Fruit fly (Drosophila melanogaster) ovary, adult (tissue): ENCODE data around the gene HGTX.

Experiments used
- CG17801 ChIP-seq: fragments of 200-800 bp; optimal IDR thresholded peaks from 2 replicates; lab custom pipeline; 2019; ENCODE audit warnings: missing biosample characterization, mild to moderate bottlenecking, missing genetic modification characterization, moderate library complexity; ENCODE audit not compliant: partially characterized antibody

Gene HGTX

DNA sequence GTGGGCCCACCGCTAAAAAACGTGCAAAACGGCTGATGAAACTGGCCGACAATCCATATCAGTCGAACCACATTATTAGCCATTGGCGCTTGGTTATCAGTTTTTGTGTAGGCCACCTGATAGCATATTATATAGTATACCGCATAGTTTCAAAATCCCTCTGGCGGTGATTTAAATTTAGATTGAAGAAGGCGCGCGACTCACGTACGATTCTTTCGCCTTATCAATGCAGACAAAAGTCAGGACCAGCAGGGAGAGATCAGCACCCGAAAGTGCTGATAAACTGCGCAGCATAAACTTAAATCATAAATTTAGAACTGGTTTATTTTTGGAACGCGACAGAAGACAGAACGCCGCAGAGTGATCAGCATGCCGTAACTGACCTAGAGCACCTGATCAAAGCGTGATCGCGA lies 45.4 kb downstream of the HGTX start:
- TF ChIP-seq CG17801: no peak

DNA sequence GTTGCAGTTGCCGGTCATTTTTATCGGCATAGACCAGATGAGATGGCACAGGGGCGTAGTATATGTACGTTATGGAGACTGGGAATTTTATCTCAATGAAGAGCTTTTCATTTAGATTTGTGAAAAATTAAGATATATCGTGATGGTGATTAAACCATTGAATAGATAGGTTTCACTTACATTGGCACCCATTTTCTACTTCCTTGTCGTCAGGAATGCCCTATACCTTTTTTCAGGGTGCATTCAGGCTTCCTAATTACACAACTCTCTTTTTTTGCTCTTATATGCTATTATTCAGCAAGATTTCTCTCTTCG lies 46.5 kb downstream of the HGTX start:
- no peak for TF ChIP-seq CG17801

DNA sequence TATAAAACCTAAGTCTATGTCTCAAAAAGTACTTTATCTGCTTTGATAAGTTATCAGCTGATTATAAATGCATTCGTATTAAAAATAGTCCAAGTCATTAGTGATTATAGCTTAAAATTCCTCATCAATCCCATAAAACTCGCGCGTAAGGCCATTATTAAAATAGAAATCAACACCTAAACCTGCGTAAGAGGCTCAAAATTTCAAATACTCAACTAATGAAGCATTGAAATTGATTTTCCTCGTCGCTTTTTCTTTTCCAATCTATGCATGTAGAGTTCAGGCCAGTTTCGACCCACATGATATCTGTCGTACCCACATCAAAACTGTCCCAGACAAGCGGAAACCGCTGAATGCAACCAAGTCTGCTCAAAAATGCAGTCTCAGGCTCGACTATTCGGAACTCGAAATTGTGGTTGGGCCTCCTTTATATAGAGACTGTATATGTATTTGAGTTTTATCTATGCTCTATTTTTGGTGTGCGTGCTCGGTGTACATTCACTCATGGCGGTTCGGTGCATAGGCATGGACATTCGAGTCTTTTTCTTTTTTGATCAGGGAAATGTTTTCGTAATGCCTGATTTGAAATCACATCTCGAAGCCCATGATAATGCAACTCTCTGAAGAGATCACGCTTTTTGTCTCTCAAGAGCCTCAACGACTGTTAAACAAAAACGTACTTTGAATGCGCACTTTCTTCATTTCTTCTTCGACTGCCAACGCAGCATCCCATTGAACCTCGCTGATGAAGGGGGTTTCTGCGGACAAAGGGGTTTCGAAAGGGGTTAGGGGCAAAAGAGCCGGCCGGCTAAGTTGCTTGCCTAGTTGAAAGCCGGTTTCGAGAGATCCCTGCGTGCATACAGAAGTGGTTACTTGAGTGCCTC lies 47.1 kb downstream of the HGTX start:
- TF ChIP-seq CG17801: no peak

DNA sequence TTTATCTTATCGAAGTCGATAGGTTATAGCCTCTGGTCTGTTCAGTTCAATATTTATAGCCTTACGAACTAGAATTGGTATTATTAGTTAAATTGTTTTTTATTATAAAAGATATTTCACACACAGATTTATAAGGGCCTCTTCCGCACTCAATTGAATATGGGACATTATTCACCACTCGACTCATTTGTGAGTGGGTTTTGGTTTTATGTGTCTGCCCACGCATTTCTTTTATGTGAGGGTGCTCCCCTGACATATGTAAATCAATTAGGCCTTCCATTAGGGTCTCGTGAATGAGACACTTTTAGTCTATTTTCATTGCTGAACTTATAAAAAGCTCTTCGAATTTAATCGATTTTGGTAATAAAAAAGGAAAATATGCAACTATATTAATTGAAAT lies 47.7 kb downstream of the HGTX start:
- no peak for TF ChIP-seq CG17801

DNA sequence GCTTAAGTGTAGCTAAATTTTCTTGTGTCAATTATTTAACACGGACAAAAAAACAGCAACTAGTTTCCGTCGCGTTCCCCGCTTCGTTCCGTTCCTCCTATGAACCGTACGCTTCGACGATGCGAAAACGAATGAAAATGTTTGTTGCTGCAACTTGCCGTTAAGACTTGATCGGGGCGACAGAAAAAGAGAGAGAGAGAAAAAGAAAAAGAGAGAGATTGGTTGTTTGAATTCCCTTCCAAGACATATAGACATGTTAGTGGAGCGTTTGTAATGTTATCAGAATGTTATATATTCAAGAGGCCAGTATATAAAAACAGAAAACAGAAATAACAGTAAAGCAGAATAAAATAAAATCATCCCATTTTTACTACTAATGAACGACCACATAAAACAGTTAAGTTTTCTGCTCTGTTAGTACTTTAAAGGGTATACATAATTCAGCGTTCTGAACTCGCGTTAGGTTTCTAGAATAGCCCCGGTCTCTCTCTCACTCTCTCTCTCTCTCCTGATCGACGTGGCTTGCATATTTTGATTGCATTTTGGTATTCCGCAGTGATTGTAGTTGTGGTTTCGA lies 48.4 kb downstream of the HGTX start, which contains the start of gene Gbs-70E:
Gene Gbs-70E, minus strand, starts transcription at position 137 of the 577 bp plus-strand sequence.
- peak; percentile 97 for TF ChIP-seq CG17801

DNA sequence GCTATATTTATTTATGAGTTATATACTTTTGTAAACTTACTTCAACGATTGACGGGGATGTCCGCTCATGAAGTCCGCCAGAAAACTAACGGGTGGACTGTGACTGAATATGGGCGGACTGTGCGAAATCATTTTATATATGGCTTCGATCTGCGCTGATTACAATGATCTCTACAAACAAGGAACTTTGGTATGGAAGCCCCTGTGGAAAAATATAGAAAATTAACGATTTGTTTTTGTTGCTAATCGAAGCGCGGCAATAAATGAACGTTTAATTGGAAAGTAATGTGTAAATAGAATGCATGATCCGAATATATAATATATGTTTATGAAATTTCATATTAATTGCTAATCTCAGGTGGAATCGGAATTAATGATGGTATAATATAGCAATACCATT lies 49.4 kb downstream of the HGTX start:
- no peak for TF ChIP-seq CG17801

DNA sequence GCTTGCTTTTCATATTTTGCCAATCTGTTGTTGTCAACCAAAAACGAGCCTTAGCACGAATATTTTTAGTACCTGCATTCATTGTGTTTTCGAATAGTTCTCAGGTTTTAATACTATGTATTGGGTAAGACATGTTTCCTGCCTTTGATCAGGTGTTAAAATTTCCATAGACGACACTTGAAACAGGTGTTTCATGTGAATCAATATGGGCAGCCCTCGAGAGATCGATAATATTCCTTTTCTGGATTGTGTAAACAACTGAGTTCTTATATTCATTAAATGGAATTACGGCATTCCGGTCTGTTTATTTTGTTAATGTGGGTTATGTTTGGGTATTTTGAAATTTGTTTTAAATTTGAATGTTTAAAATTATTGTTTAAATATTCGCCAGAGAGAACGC lies 50.1 kb downstream of the HGTX start:
- no peak for TF ChIP-seq CG17801

DNA sequence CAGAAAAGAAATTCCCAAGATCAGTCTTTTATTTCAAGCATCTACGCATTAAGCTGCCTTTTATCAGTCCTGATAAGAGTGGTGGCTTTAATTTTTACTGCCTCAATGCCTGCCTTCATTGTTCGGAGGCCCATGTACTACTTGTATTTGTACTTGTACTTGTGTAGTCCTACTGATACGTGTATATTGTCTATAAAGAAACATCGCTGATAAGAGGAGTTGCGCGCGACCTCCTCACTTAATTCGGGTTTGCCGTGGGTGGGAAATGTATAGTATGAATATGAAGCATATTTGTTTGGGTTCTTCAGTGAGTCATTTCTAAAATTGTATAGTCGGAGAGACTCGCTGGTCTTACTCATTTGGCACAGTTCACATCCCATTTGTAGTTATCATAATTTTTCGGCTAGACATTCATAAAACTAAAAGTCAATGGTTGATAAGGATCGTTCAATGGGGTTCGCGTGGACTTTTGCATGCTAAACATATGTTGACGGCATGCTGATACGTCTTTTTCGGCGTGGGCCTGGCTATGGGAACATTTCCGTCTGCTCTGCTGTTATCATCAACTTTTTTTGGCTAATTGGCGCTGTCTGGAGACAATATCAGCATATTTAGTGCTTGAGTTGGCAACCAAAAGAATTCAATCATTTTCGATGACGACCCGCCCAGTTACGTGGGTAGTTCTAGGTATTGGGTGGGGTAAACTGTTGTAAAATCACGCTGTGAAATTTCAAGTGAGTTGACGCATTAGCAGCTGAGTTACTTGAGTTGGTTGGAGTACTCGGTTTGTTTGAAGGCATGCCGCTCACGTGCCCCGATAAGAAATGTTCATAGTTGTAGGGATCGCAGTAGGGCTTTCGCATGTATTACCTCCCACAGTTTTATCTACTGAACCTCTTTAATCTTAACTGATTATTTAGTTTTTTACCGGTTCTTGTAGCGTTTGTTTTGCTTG lies 51.3 kb downstream of the HGTX start:
- TF ChIP-seq CG17801: no peak

DNA sequence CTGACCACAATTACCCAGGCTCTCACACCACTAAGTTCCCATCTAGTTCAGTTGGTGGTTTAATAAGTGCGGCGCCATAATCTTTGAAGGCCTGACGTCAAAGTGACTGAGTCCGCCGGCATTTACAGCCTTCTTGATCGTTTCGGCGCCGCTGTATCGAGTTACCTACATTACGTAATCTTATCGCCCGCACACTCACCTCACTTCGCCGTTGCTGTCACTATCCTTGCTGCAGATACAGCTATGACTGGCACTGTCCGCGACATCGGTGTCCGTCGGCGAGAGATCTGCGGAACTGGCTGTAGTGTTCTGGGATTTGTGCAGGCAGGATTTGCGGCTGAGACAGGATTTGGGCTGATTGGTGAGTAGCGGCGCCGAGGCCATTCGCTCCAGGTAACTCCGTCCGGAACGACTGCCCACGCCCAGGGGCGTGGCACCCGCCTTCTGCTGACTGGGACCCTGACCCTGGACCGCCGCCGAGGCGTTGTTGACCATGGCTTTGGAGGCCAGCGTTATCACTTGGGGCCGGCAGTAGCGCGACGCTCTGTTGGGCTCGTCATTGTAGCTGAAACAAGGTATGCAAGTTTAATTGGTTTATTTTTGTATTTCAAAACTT lies 52.3 kb downstream of the HGTX start:
- TF ChIP-seq CG17801: no peak

DNA sequence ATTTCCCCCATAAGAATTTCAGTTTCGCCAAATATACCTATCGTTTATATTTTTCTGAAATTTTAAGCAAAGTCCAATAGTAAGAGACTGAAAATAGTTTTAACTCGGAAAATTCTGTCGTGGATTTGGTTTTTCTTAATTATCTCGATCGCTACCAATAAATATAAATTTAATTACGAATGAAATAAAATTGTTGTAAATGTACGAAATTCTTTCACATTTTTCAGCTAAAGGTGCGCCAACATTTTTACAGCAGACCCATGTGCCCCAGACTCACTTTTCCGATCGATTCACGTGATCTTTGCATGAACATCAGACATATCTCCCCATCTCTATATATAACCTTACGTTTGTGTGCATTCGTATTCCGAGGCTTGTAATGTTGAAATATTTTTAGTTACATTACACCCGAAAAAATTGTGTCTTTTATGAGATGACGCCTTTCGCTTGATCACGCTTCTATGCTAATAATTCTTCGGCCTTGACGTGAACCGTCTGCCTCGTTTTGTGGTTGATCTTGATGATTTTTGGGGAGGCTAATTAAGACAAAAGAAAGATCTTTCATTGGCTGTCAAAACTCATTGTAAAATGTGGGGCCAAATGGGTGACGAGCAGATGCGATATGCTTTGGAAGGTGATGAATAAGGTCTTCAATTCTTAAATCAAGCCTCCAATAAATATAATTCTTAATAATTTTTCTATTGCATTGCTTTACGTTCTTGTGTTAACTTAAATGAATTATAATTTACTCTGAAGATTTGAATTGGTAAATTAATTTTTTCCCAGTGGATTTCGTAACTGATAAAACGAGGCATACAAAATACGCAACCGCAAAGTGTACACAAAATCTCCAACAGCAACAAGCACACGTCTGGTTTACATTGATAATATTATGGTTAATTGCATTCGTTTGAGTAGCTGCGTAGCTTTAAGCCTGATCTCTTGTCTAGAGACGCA lies 54.1 kb downstream of the HGTX start:
- no peak for TF ChIP-seq CG17801

DNA sequence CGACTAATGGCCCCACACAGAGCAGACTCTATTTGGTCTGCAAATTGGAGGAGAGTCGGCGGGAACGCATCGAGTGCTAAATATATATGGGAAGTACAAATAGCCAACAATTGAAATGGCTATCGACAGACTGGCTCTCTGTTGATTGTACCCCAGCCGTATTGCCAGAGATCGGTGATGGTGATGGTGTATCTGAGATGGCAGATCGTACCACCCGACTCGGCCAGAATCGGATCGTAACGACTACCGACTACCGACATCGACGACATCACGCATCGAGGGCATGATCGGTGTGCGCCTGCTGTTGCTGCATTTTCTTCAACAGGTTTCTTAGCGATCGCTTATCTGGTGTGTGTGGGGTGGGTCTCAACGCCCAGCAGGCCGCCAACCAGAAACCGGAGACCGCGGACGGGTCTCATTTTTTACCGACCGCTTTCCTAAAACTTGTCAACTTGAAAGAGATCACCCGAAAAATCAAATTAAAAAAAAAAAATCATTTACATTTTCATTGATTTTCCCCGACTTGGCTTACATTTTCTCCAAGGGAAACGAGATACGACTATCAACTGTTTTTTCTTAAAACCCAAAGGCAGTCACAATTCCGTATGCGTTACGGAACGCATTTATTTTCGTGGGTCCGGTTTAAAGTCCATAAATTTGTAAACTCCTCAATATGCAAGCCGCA lies 55.2 kb downstream of the HGTX start:
- no peak for TF ChIP-seq CG17801

DNA sequence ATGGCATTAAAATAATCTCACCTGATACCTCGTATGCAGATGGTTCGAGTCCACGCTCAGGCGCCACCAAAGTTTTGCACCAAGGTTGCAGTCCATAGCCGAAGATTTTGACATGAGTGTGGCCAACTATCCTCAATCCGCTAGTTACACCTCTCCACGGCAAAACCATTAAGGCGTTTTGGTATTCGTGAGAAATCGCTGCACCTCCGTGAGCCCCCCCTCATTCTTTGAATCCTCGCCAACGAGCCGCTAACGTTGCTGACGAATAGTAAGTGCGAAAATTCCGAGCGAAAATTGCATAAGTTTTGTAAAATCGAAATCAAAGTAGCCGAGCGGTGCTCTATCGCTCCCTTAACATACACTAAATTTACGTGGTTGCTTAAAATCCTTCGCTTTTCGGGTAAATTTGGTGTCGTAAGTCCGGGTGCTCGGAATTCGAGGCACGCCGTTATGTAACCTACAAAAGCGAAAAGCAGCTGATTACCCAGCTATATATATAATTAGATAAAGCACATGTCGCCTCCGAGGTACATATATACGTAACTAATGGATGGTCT lies 61.8 kb downstream of the HGTX start, which contains the start of gene Mpcp2:
Gene Mpcp2, plus strand, starts transcription at position 217 of the 557 bp plus-strand sequence.
- TF ChIP-seq CG17801: peak; percentile 65

DNA sequence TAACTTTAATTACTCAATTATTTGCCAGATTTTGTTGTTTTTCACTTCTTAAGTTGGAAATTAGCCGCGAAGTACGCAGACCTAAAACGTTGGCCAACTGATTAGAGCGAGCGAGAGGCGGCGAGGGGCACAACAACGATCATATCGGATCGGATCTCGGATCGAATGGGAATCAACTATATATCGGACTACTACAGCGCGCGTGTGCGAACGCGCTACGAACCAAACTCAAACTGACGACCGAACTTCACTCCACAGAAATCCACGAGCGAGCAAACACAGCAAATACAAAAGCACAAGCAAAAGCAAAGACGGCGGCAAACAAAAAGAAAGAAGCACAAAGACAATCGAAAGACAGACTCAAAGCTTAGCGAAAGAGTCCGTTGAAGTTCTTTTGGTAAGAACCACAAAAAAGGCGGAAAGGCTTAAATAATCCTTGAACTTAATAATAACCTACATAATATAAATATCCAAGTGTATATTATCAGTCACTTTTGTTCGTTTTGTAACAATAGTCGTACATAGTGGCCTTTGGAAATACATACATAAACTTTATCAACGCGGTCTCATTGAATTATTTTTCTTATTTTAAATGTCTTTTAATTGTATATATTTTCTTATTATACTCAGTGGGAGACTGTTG lies 63.2 kb downstream of the HGTX start, which contains the start of the genes bbg and CG43246:
Gene bbg, minus strand, starts transcription at position 235 of the 643 bp plus-strand sequence.
Gene CG43246, plus strand, starts transcription at position 593 of the 643 bp plus-strand sequence.
- no peak for TF ChIP-seq CG17801

DNA sequence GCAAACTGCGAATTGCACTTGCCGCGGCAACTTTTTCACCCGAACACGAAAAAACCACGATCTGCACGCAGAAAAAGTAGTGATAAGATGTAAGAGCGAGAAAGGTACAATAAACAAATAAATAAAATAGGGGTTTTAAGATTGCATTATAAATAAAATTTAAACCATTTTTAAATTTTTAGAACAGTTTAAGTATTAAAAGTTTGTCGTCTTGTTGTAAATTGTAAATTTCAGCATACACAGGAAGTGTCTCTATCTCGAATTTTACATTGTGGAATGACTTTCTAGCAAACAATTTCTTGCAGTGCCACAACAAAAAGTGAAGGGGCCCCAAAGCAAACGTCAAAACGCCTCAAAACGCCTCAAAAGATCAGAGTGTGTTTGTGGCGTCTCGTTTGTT lies 64.7 kb downstream of the HGTX start:
- no peak for TF ChIP-seq CG17801
